Worm (Caenorhabditis elegans) whole organism, L4 larva: ENCODE results near the gene spin-2.

Experiments used
- D1046.2 ChIP-seq: fragments of 200-800 bp; sonication (Bioruptor generic); IDR thresholded peaks from 2 replicates; pipeline ENCODE4 v1.3.6; 2022; ENCODE audit warnings: missing genetic modification characterization, missing compliant biosample characterization
- F10B5.3 ChIP-seq: sonication (generic microtip); optimal IDR thresholded peaks from 2 replicates; lab custom pipeline; 2016; ENCODE audit warnings: mild to moderate bottlenecking, missing genetic modification characterization, missing compliant biosample characterization
- F26F4.8 ChIP-seq: fragments of 200-800 bp; sonication (Bioruptor generic); conservative IDR thresholded peaks from 2 replicates; pipeline ENCODE4 v1.3.6; 2022; ENCODE audit warnings: missing genetic modification characterization, missing compliant biosample characterization
- F37D6.2 ChIP-seq: sonication (generic microtip); optimal IDR thresholded peaks from 2 replicates; lab custom pipeline; 2016; ENCODE audit warnings: mild to moderate bottlenecking, missing genetic modification characterization, missing compliant biosample characterization
- F49E8.2 ChIP-seq: sonication (generic microtip); optimal IDR thresholded peaks from 2 replicates; lab custom pipeline; 2016; ENCODE audit warnings: missing compliant biosample characterization, mild to moderate bottlenecking, missing genetic modification characterization, borderline replicate concordance
- T20F7.1 ChIP-seq: fragments of 200-800 bp; sonication (Bioruptor generic); optimal IDR thresholded peaks from 2 replicates; lab custom pipeline; 2018; ENCODE audit warnings: mild to moderate bottlenecking, missing genetic modification characterization, missing compliant biosample characterization
- T26A8.4 ChIP-seq: fragments of 200-800 bp; sonication (Bioruptor generic); IDR thresholded peaks from 2 replicates; pipeline ENCODE4 v1.3.6; 2022; ENCODE audit warnings: missing genetic modification characterization, missing compliant biosample characterization
- Y105C5A.15 ChIP-seq: fragments of 200-800 bp; sonication (Bioruptor generic); IDR thresholded peaks from 2 replicates; pipeline ENCODE4 v1.3.6; 2022; ENCODE audit warnings: missing genetic modification characterization, missing compliant biosample characterization
- Y75B8A.6 ChIP-seq: fragments of 200-800 bp; sonication (Bioruptor generic); IDR thresholded peaks from 2 replicates; pipeline ENCODE4 v1.3.6; 2022; ENCODE audit warnings: missing genetic modification reagents, missing genetic modification characterization, missing compliant biosample characterization
- ZK337.2 ChIP-seq: fragments of 200-800 bp; sonication (Bioruptor generic); IDR thresholded peaks from 2 replicates; pipeline ENCODE4 v1.3.6; 2022; ENCODE audit warnings: missing genetic modification reagents, missing genetic modification characterization, missing compliant biosample characterization
- aha-1 ChIP-seq: fragments of 150-350 bp; peaks from one replicate; lab custom pipeline; 2014; ENCODE audit warnings: missing biosample characterization, missing genetic modification characterization
- arid-1 ChIP-seq: fragments of 200-800 bp; sonication (Bioruptor generic); conservative IDR thresholded peaks from 2 replicates; pipeline ENCODE4 v1.3.6; 2022; ENCODE audit warnings: missing genetic modification reagents, missing genetic modification characterization, missing compliant biosample characterization
- attf-4 ChIP-seq: sonication (generic microtip); optimal IDR thresholded peaks from 3 replicates; lab custom pipeline; 2017; ENCODE audit warnings: missing biosample characterization, missing genetic modification characterization
- ceh-20 ChIP-seq: fragments of 200-800 bp; sonication (Bioruptor generic); IDR thresholded peaks from 2 replicates; pipeline ENCODE4 v1.3.6; 2022; ENCODE audit warnings: missing genetic modification reagents, missing genetic modification characterization, missing compliant biosample characterization
- ceh-28 ChIP-seq: fragments of 150-350 bp; optimal IDR thresholded peaks from 2 replicates; lab custom pipeline; 2014; ENCODE audit warnings: missing biosample characterization, missing genetic modification reagents, missing genetic modification characterization
- ceh-44 ChIP-seq: fragments of 200-800 bp; sonication (Bioruptor generic); IDR thresholded peaks from 2 replicates; pipeline ENCODE4 v1.3.6; 2022; ENCODE audit warnings: missing genetic modification reagents, missing genetic modification characterization, missing compliant biosample characterization
- ceh-62 ChIP-seq: sonication (generic microtip); optimal IDR thresholded peaks from 2 replicates; lab custom pipeline; 2017; ENCODE audit warnings: missing biosample characterization, missing genetic modification characterization
- ces-1 ChIP-seq: fragments of 150-350 bp; sonication (generic microtip); optimal IDR thresholded peaks from 4 replicates; lab custom pipeline; 2014; ENCODE audit warnings: missing biosample characterization, missing genetic modification reagents, missing genetic modification characterization
- ctbp-1 ChIP-seq: fragments of 200-800 bp; sonication (Bioruptor generic); IDR thresholded peaks from 2 replicates; pipeline ENCODE4 v1.3.6; 2022; ENCODE audit warnings: missing genetic modification reagents, missing genetic modification characterization, missing compliant biosample characterization
- daf-12 ChIP-seq: fragments of 150-350 bp; optimal IDR thresholded peaks from 2 replicates; lab custom pipeline; 2014; ENCODE audit warnings: missing biosample characterization, missing genetic modification reagents, missing genetic modification characterization
- daf-19 ChIP-seq: fragments of 200-800 bp; sonication (Bioruptor generic); conservative IDR thresholded peaks from 2 replicates; pipeline ENCODE4 v1.3.6; 2022; ENCODE audit warnings: missing genetic modification characterization, missing compliant biosample characterization
- dmd-6 ChIP-seq: fragments of 200-800 bp; sonication (Bioruptor generic); IDR thresholded peaks from 2 replicates; pipeline ENCODE4 v1.3.6; 2022; ENCODE audit warnings: missing genetic modification reagents, missing genetic modification characterization, missing compliant biosample characterization
- dve-1 ChIP-seq: sonication (generic microtip); optimal IDR thresholded peaks from 2 replicates; lab custom pipeline; 2017; ENCODE audit warnings: antibody characterized with exemption, mild to moderate bottlenecking, missing genetic modification characterization, missing compliant biosample characterization; ENCODE audit not compliant: insufficient read depth
- egl-27 ChIP-seq: sonication (generic microtip); optimal IDR thresholded peaks from 3 replicates; lab custom pipeline; 2017; ENCODE audit warnings: missing biosample characterization, missing genetic modification reagents, missing genetic modification characterization
- egl-43 ChIP-seq: fragments of 200-800 bp; sonication (Bioruptor generic); IDR thresholded peaks from 2 replicates; pipeline ENCODE4 v1.3.6; 2022; ENCODE audit warnings: missing genetic modification reagents, missing genetic modification characterization, missing compliant biosample characterization
- fkh-10 ChIP-seq: fragments of 150-350 bp; optimal IDR thresholded peaks from 2 replicates; lab custom pipeline; 2014; ENCODE audit warnings: missing biosample characterization, missing genetic modification reagents, missing genetic modification characterization
- fos-1 ChIP-seq: fragments of 150-350 bp; optimal IDR thresholded peaks from 2 replicates; lab custom pipeline; 2014; ENCODE audit warnings: missing biosample characterization, missing genetic modification characterization
- hif-1 ChIP-seq, 2 experiments: sonication (generic microtip); optimal IDR thresholded peaks; 2 replicates each; lab custom pipeline; 2016 to 2017; ENCODE audit warnings: missing compliant biosample characterization in 2 of 2, missing genetic modification characterization in 2 of 2, missing genetic modification reagents in 2 of 2, missing genotype in 2 of 2, mild to moderate bottlenecking in 1 of 2
- hlh-30 ChIP-seq: sonication (generic microtip); optimal IDR thresholded peaks from 2 replicates; lab custom pipeline; 2017; ENCODE audit warnings: antibody characterized with exemption, mild to moderate bottlenecking, missing genetic modification characterization, missing compliant biosample characterization; ENCODE audit not compliant: insufficient read depth
- lim-7 ChIP-seq: fragments of 200-800 bp; sonication (Bioruptor generic); IDR thresholded peaks from 2 replicates; pipeline ENCODE4 v1.3.6; 2022; ENCODE audit warnings: missing genetic modification characterization, missing compliant biosample characterization
- lin-15B ChIP-seq: fragments of 150-350 bp; sonication (generic microtip); optimal IDR thresholded peaks from 3 replicates; lab custom pipeline; 2014; ENCODE audit warnings: missing biosample characterization, missing genetic modification characterization
- lin-38 ChIP-seq: fragments of 200-800 bp; sonication (Bioruptor generic); IDR thresholded peaks from 2 replicates; pipeline ENCODE4 v1.3.6; 2022; ENCODE audit warnings: missing genetic modification reagents, missing genetic modification characterization, missing compliant biosample characterization
- madf-5 ChIP-seq, 2 experiments: fragments of 200-800 bp; sonication (Bioruptor generic); IDR thresholded peaks; 2 replicates each; pipeline ENCODE4 v1.3.6; 2022; ENCODE audit warnings: missing compliant biosample characterization in 2 of 2, missing genetic modification characterization in 2 of 2
- mdt-29 ChIP-seq: fragments of 200-800 bp; sonication (Bioruptor generic); IDR thresholded peaks from 2 replicates; pipeline ENCODE4 v1.3.6; 2022; ENCODE audit warnings: missing genetic modification reagents, missing genetic modification characterization, missing compliant biosample characterization
- mxl-2 ChIP-seq: fragments of 200-800 bp; sonication (Bioruptor generic); conservative IDR thresholded peaks from 2 replicates; pipeline ENCODE4 v1.3.6; 2022; ENCODE audit warnings: missing genetic modification reagents, missing genetic modification characterization, missing compliant biosample characterization
- mxl-3 ChIP-seq: fragments of 200-800 bp; sonication (Bioruptor generic); optimal IDR thresholded peaks from 2 replicates; lab custom pipeline; 2018; ENCODE audit warnings: mild to moderate bottlenecking, missing genetic modification characterization, missing compliant biosample characterization
- nhr-10 ChIP-seq: fragments of 150-350 bp; optimal IDR thresholded peaks from 2 replicates; lab custom pipeline; 2014; ENCODE audit warnings: missing biosample characterization, missing genetic modification characterization
- nhr-102 ChIP-seq: sonication (generic microtip); optimal IDR thresholded peaks from 2 replicates; lab custom pipeline; 2016; ENCODE audit warnings: mild to moderate bottlenecking, missing genetic modification characterization, moderate library complexity, missing compliant biosample characterization
- nhr-41 ChIP-seq: fragments of 200-800 bp; sonication (Bioruptor generic); IDR thresholded peaks from 2 replicates; pipeline ENCODE4 v1.3.6; 2022; ENCODE audit warnings: missing genetic modification reagents, missing genetic modification characterization, missing compliant biosample characterization
- pha-4 ChIP-seq, 2 experiments: fragments of 150-350 bp in 1 of 2; fragments of 200-800 bp in 1 of 2; sonication (Bioruptor generic) in 1 of 2; IDR thresholded peaks in 1 of 2; optimal IDR thresholded peaks in 1 of 2; 2 replicates each; pipeline versions ENCODE4 v1.3.6 to Lab custom; 2014 to 2022; ENCODE audit warnings: missing genetic modification characterization in 2 of 2, missing genetic modification reagents in 2 of 2, missing biosample characterization in 1 of 2, missing compliant biosample characterization in 1 of 2
- sdz-12 ChIP-seq: fragments of 200-800 bp; sonication (Bioruptor generic); optimal IDR thresholded peaks from 2 replicates; lab custom pipeline; 2018; ENCODE audit warnings: mild to moderate bottlenecking, missing genetic modification characterization, missing compliant biosample characterization
- set-16 ChIP-seq: fragments of 200-800 bp; sonication (Bioruptor generic); IDR thresholded peaks from 2 replicates; pipeline ENCODE4 v1.3.6; 2022; ENCODE audit warnings: missing genetic modification reagents, missing genetic modification characterization, missing compliant biosample characterization
- skn-1 ChIP-seq: fragments of 150-350 bp; optimal IDR thresholded peaks from 2 replicates; lab custom pipeline; 2014; ENCODE audit warnings: missing biosample characterization, missing genetic modification characterization
- snpc-1.2 ChIP-seq: fragments of 200-800 bp; sonication (Bioruptor generic); IDR thresholded peaks from 2 replicates; pipeline ENCODE4 v1.3.6; 2022; ENCODE audit warnings: missing genetic modification reagents, missing genetic modification characterization, missing compliant biosample characterization
- snpc-4 ChIP-seq: fragments of 150-350 bp; optimal IDR thresholded peaks from 2 replicates; lab custom pipeline; 2014; ENCODE audit warnings: missing biosample characterization, missing genetic modification characterization
- spr-1 ChIP-seq: sonication (generic microtip); optimal IDR thresholded peaks from 2 replicates; lab custom pipeline; 2016; ENCODE audit warnings: mild to moderate bottlenecking, missing genetic modification characterization, missing compliant biosample characterization
- unc-130 ChIP-seq: sonication (generic microtip); optimal IDR thresholded peaks from 2 replicates; lab custom pipeline; 2016; ENCODE audit warnings: missing genetic modification reagents, missing genetic modification characterization, missing compliant biosample characterization
- zip-11 ChIP-seq: fragments of 200-800 bp; sonication (Bioruptor generic); IDR thresholded peaks from 2 replicates; pipeline ENCODE4 v1.3.6; 2022; ENCODE audit warnings: missing genetic modification characterization, missing compliant biosample characterization
- zip-2 ChIP-seq: fragments of 150-350 bp; optimal IDR thresholded peaks from 2 replicates; lab custom pipeline; 2014; ENCODE audit warnings: missing biosample characterization, missing genetic modification characterization
- ztf-7 ChIP-seq: fragments of 150-350 bp; optimal IDR thresholded peaks from 2 replicates; lab custom pipeline; 2014; ENCODE audit warnings: missing biosample characterization, missing genetic modification characterization

The spin-2 gene

DNA sequence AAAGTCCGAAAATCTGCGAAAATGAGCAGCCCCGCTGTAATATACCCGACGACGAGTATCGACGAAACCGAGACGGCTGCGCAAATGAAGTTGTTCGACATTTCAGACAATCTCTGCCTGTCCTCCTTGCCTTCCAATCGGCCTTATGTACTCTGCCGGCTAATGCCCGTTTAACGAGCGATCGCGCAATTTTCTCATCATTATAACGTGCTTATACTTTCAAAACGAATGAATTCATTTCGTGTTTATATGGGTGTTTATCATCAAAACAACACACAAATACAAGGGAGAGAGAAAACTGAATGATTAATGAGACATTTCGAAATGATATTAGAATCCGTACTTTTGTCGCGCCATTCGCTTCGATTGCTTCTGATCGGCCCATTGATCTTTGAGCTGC lies 4.2 kb downstream of the spin-2 start, which contains the start of gene col-132:
Gene col-132 (minus strand): TSS at position 101 of the 400 bp plus-strand sequence.
- TF ChIP-seq ZK337.2 (no peak), ctbp-1 (GFP tag; lab: Robert Waterston, UW) (no peak), unc-130 (GFP tag; lab: Kevin White, UChicago) (no peak), nhr-41 (no peak), T20F7.1 (GFP tag; lab: Kevin White, UChicago) (no peak), dve-1 (tag; lab: Kevin White, UChicago) (no peak), ceh-28 (tag; lab: Kevin White, UChicago) (no peak), lin-15B (no peak), dmd-6 (no peak), T26A8.4 (no peak), egl-27 (tag; lab: Kevin White, UChicago) (no peak), ceh-20 (GFP tag; lab: Robert Waterston, UW) (no peak), daf-19 (no peak), zip-2 (tag; lab: Kevin White, UChicago) (no peak), snpc-1.2 (GFP tag; lab: Robert Waterston, UW) (no peak), lin-38 (GFP tag; lab: Robert Waterston, UW) (no peak), F26F4.8 (GFP tag; lab: Robert Waterston, UW) (no peak), ces-1 (GFP tag; lab: Kevin White, UChicago) (no peak), F37D6.2 (tag; lab: Kevin White, UChicago) (no peak)

DNA sequence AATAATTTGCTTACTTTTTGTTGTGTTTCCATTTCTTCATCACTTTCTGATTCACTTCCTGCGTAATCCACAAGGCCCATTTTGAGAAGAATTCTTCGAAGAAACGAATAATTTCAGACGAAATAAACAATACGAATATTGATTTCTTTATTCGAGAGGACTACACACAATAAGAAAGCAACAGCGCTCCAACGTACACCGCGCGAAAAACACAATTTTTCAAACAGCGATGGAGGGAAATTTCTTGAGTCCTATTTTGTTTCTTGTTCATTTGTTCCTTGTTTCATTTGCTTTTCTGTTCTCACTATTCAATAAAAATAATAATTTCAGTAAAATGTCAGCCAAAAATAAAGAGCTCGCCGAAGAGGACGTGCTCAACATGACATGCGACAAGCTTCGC lies 6.9 kb downstream of the spin-2 start, which contains the start of the genes prcc-1 and C39E9.12:
Gene prcc-1 (minus strand): TSS at position 119 of the 400 bp plus-strand sequence.
Gene C39E9.12 (plus strand): TSS at position 331 of the 400 bp plus-strand sequence.
- no peak for TF ChIP-seq mdt-29 (GFP tag; lab: Robert Waterston, UW)
- no peak for TF ChIP-seq aha-1 (tag; lab: Kevin White, UChicago)
- TF ChIP-seq lin-38 (GFP tag; lab: Robert Waterston, UW), result peak; percentile 94
- no peak for TF ChIP-seq sdz-12 (GFP tag; lab: Kevin White, UChicago)
- TF ChIP-seq T26A8.4, result no peak
- TF ChIP-seq F10B5.3 (tag; lab: Kevin White, UChicago), result no peak
- no peak for TF ChIP-seq fos-1 (tag; lab: Kevin White, UChicago)
- TF ChIP-seq skn-1, result no peak
- no peak for TF ChIP-seq hif-1 (tag; optimal IDR thresholded peaks at IDR 0.05; lab: Kevin White, UChicago)
- TF ChIP-seq arid-1 (GFP tag; lab: Robert Waterston, UW), result no peak
- no peak for TF ChIP-seq ceh-44
- no peak for TF ChIP-seq mxl-2 (GFP tag; lab: Robert Waterston, UW)
- TF ChIP-seq daf-12, result no peak
- TF ChIP-seq zip-2 (tag; lab: Kevin White, UChicago), result no peak
- TF ChIP-seq snpc-4 (tag; lab: Kevin White, UChicago), result no peak
- TF ChIP-seq fkh-10, result no peak
- no peak for TF ChIP-seq madf-5 (GFP tag; IDR thresholded peaks at IDR 0.05; lab: Robert Waterston, UW)
- no peak for TF ChIP-seq Y75B8A.6 (GFP tag; lab: Robert Waterston, UW)
- TF ChIP-seq hlh-30 (tag; lab: Kevin White, UChicago), result peak; percentile 53
- no peak for TF ChIP-seq F49E8.2 (tag; lab: Kevin White, UChicago)
- TF ChIP-seq zip-11 (GFP tag; lab: Robert Waterston, UW), result no peak
- TF ChIP-seq pha-4 (GFP tag; IDR thresholded peaks at IDR 0.05; lab: Robert Waterston, UW), result no peak
- peak; percentile 25 for TF ChIP-seq pha-4 (tag; optimal IDR thresholded peaks at IDR 0.05; lab: Kevin White, UChicago)
- no peak; the same call in 1 of the 2 replicates for TF ChIP-seq dmd-6
- TF ChIP-seq nhr-10 (tag; lab: Kevin White, UChicago), result no peak
- TF ChIP-seq attf-4 (tag; lab: Kevin White, UChicago), result no peak
- no peak for TF ChIP-seq mxl-3 (GFP tag; lab: Kevin White, UChicago)
- no peak for TF ChIP-seq spr-1 (tag; lab: Kevin White, UChicago)
- no peak for TF ChIP-seq ceh-28 (tag; lab: Kevin White, UChicago)
- no peak for TF ChIP-seq nhr-102 (tag; lab: Kevin White, UChicago)
- no peak for TF ChIP-seq lim-7
- TF ChIP-seq lin-15B, result no peak
- TF ChIP-seq set-16 (GFP tag; lab: Robert Waterston, UW), result no peak
- TF ChIP-seq D1046.2 (GFP tag; lab: Robert Waterston, UW), result no peak
- no peak for TF ChIP-seq egl-43 (GFP tag; lab: Robert Waterston, UW)
- TF ChIP-seq ztf-7 (tag; lab: Kevin White, UChicago), result no peak
- no peak for TF ChIP-seq Y105C5A.15 (GFP tag; lab: Robert Waterston, UW)
- no peak for TF ChIP-seq ceh-62 (tag; lab: Kevin White, UChicago)
- peak; percentile 80 for TF ChIP-seq unc-130 (GFP tag; lab: Kevin White, UChicago)
